Worm (Caenorhabditis elegans): ENCODE measurements around the gene spe-17.

- TF ChIP-seq nfya-1 (tag; optimal IDR thresholded peaks at IDR 0.05; ENCODE audit: borderline replicate concordance, insufficient read depth), result no peak
- TF ChIP-seq repo-1 (tag; optimal IDR thresholded peaks at IDR 0.05), result no peak
- no peak for TF ChIP-seq attf-6 (GFP tag; IDR thresholded peaks at IDR 0.05)
- no peak for TF ChIP-seq hlh-26 (GFP tag; conservative IDR thresholded peaks at IDR 0.05)
- TF ChIP-seq unc-62 (GFP tag; optimal IDR thresholded peaks at IDR 0.05), result no peak
- TF ChIP-seq C17E4.6 (GFP tag; IDR thresholded peaks at IDR 0.05), result no peak
- no peak for TF ChIP-seq attf-5 (GFP tag; optimal IDR thresholded peaks at IDR 0.05)
- no peak for TF ChIP-seq mcd-1 (GFP tag; IDR thresholded peaks at IDR 0.05)
- no peak for TF ChIP-seq mel-28 (tag; optimal IDR thresholded peaks at IDR 0.05; ENCODE audit: borderline replicate concordance)
- TF ChIP-seq pha-4 (tag; optimal IDR thresholded peaks at IDR 0.05), result no peak
- TF ChIP-seq ztf-26 (tag; optimal IDR thresholded peaks at IDR 0.05), result no peak
- TF ChIP-seq aptf-3 (GFP tag; IDR thresholded peaks at IDR 0.05), result no peak
Measured at ce11 chrIV:12051049-12051792, 38.0 kb downstream of the spe-17 start, which contains the start of the genes bre-5 and spt-5.
